Fruit fly (Drosophila melanogaster) whole organism, adult: Measurements from ENCODE around the gene Tbc1d15-17.

ENCODE experiments used
- CG11617 ChIP-seq: fragments of 200-800 bp; sonication (Bioruptor generic); optimal IDR thresholded peaks from 2 replicates; lab custom pipeline; 2017; ENCODE audit warnings: mild to moderate bottlenecking, missing biosample characterization, missing genetic modification reagents, missing genetic modification characterization
- CG14711 ChIP-seq: fragments of 200-800 bp; sonication (Bioruptor generic); optimal IDR thresholded peaks from 2 replicates; lab custom pipeline; 2018; ENCODE audit warnings: missing biosample characterization, mild to moderate bottlenecking, missing genetic modification characterization, moderate library complexity
- CG7101 ChIP-seq: fragments of 200-800 bp; sonication (Bioruptor generic); optimal IDR thresholded peaks from 2 replicates; lab custom pipeline; 2018; ENCODE audit warnings: missing biosample characterization, mild to moderate bottlenecking, missing genetic modification characterization, moderate library complexity
- Clk ChIP-seq: fragments of 200-800 bp; sonication (Bioruptor generic); optimal IDR thresholded peaks from 2 replicates; lab custom pipeline; 2017; ENCODE audit warnings: missing biosample characterization, missing genetic modification characterization
- Crg-1 ChIP-seq: fragments of 200-800 bp; sonication (Bioruptor generic); optimal IDR thresholded peaks from 2 replicates; lab custom pipeline; 2016; ENCODE audit warnings: missing biosample characterization, missing genetic modification characterization
- Hr96 ChIP-seq: fragments of 200-800 bp; sonication (Bioruptor generic); optimal IDR thresholded peaks from 2 replicates; lab custom pipeline; 2016; ENCODE audit warnings: missing biosample characterization, missing genetic modification characterization
- Mnt ChIP-seq: fragments of 200-800 bp; sonication (Bioruptor generic); optimal IDR thresholded peaks from 2 replicates; lab custom pipeline; 2016; ENCODE audit warnings: missing biosample characterization, mild to moderate bottlenecking, missing genetic modification characterization
- cnc ChIP-seq, 2 experiments: fragments of >200 bp; optimal IDR thresholded peaks; 2 replicates each; lab custom pipeline; 2017
- ovo ChIP-seq: fragments of 200-800 bp; sonication (Bioruptor generic); optimal IDR thresholded peaks from 2 replicates; lab custom pipeline; 2016; ENCODE audit warnings: missing biosample characterization, missing genetic modification characterization
- tj ChIP-seq: fragments of 200-800 bp; sonication (Bioruptor generic); optimal IDR thresholded peaks from 3 replicates; lab custom pipeline; 2017; ENCODE audit warnings: missing biosample characterization, mild to moderate bottlenecking, missing genetic modification characterization, moderate library complexity

dm6 chr2L:160581-161452, 46.2 kb upstream of the Tbc1d15-17 start:
- TF ChIP-seq ovo (GFP tag; lab: Kevin White, UChicago) (peak; percentile 100), Clk (peak; percentile 99), tj (GFP tag; lab: Kevin White, UChicago) (peak; percentile 97), CG11617 (GFP tag; lab: Kevin White, UChicago) (peak; percentile 97), cnc (optimal IDR thresholded peaks at IDR 0.05; lab: Kevin White, UChicago) (no peak), Mnt (peak; percentile 94), CG7101 (peak; percentile 76), Hr96 (GFP tag; lab: Kevin White, UChicago) (peak; percentile 88), Crg-1 (GFP tag; lab: Kevin White, UChicago) (peak; percentile 38), CG14711 (peak; percentile 52)
